Worm (Caenorhabditis elegans) whole organism, young adult: Measurements from ENCODE around the gene R02F2.6.
A peak's percentile ranks its signal among the peaks of the same experiment; 100 is the strongest.

Experiments
- B0035.1 ChIP-seq: sonication (generic microtip); optimal IDR thresholded peaks from 2 replicates; lab custom pipeline; 2016; ENCODE audit warnings: missing genetic modification characterization, mild to moderate bottlenecking, missing compliant biosample characterization, missing genotype, missing genetic modification reagents
- F23B12.7 ChIP-seq: sonication (generic microtip); optimal IDR thresholded peaks from 2 replicates; lab custom pipeline; 2017; ENCODE audit warnings: missing genetic modification characterization, mild to moderate bottlenecking, missing compliant biosample characterization, antibody characterized with exemption, moderate library complexity; ENCODE audit not compliant: insufficient read depth
- F33H1.4 ChIP-seq: fragments of 200-800 bp; sonication (Bioruptor generic); IDR thresholded peaks from 2 replicates; pipeline ENCODE4 v1.3.6; 2022; ENCODE audit warnings: missing genetic modification reagents, missing genetic modification characterization, missing compliant biosample characterization
- F37B4.10 ChIP-seq: fragments of 200-800 bp; sonication (Bioruptor generic); IDR thresholded peaks from 2 replicates; pipeline ENCODE4 v1.3.6; 2022; ENCODE audit warnings: missing genetic modification characterization, missing compliant biosample characterization
- F49E8.2 ChIP-seq: sonication (generic microtip); optimal IDR thresholded peaks from 3 replicates; lab custom pipeline; 2017; ENCODE audit warnings: missing genetic modification characterization, mild to moderate bottlenecking, missing compliant biosample characterization, antibody characterized with exemption, moderate library complexity; ENCODE audit not compliant: insufficient read depth
- K12H6.12 ChIP-seq: fragments of 200-800 bp; sonication (Bioruptor generic); optimal IDR thresholded peaks from 2 replicates; lab custom pipeline; 2018; ENCODE audit warnings: mild to moderate bottlenecking, missing genetic modification characterization, missing compliant biosample characterization
- Y53G8AR.9 ChIP-seq: fragments of 200-800 bp; sonication (Bioruptor generic); conservative IDR thresholded peaks from 2 replicates; pipeline ENCODE4 v1.3.6; 2022; ENCODE audit warnings: missing genetic modification reagents, missing genetic modification characterization, missing compliant biosample characterization
- Y67H2A.10 ChIP-seq: fragments of 200-800 bp; sonication (Bioruptor generic); conservative IDR thresholded peaks from 2 replicates; pipeline ENCODE4 v1.3.6; 2022; ENCODE audit warnings: missing genetic modification reagents, missing genetic modification characterization, missing compliant biosample characterization
- athp-1 ChIP-seq: sonication (generic microtip); optimal IDR thresholded peaks from 2 replicates; lab custom pipeline; 2017; ENCODE audit warnings: mild to moderate bottlenecking, missing genetic modification characterization, missing compliant biosample characterization
- attf-5 ChIP-seq: fragments of 200-800 bp; sonication (Bioruptor generic); optimal IDR thresholded peaks from 2 replicates; lab custom pipeline; 2018; ENCODE audit warnings: mild to moderate bottlenecking, missing genetic modification characterization, missing compliant biosample characterization
- attf-6 ChIP-seq: fragments of 200-800 bp; sonication (Bioruptor generic); IDR thresholded peaks from 2 replicates; pipeline ENCODE4 v1.3.6; 2022; ENCODE audit warnings: missing genetic modification reagents, missing genetic modification characterization, missing compliant biosample characterization
- ccch-3 ChIP-seq: fragments of 200-800 bp; sonication (Bioruptor generic); optimal IDR thresholded peaks from 2 replicates; lab custom pipeline; 2018; ENCODE audit warnings: mild to moderate bottlenecking, missing genetic modification characterization, missing compliant biosample characterization
- cebp-1 ChIP-seq, 2 experiments: fragments of 200-800 bp in 1 of 2; sonication (Bioruptor generic) in 1 of 2; sonication (generic microtip) in 1 of 2; IDR thresholded peaks in 1 of 2; optimal IDR thresholded peaks in 1 of 2; 2 replicates each; pipeline versions ENCODE4 v1.3.6 to Lab custom; 2017 to 2022; ENCODE audit warnings: missing compliant biosample characterization in 2 of 2, missing genetic modification characterization in 2 of 2, mild to moderate bottlenecking in 1 of 2, missing genetic modification reagents in 1 of 2, moderate library complexity in 1 of 2
- die-1 ChIP-seq: sonication (generic microtip); optimal IDR thresholded peaks from 2 replicates; lab custom pipeline; 2016; ENCODE audit warnings: missing genotype, mild to moderate bottlenecking, missing genetic modification characterization, missing compliant biosample characterization
- dox-1 ChIP-seq: fragments of 200-800 bp; sonication (Bioruptor generic); IDR thresholded peaks from 2 replicates; pipeline ENCODE4 v1.3.6; 2022; ENCODE audit warnings: missing genetic modification reagents, missing genetic modification characterization, missing compliant biosample characterization
- dpff-1 ChIP-seq: sonication (generic microtip); optimal IDR thresholded peaks from 2 replicates; lab custom pipeline; 2017; ENCODE audit warnings: mild to moderate bottlenecking, missing genetic modification characterization, missing compliant biosample characterization
- dpl-1 ChIP-seq: fragments of 150-350 bp; optimal IDR thresholded peaks from 2 replicates; lab custom pipeline; 2014; ENCODE audit warnings: missing biosample characterization, missing genetic modification reagents, missing genetic modification characterization
- egl-44 ChIP-seq: fragments of 200-800 bp; sonication (Bioruptor generic); IDR thresholded peaks from 2 replicates; pipeline ENCODE4 v1.3.6; 2022; ENCODE audit warnings: missing genetic modification reagents, missing genetic modification characterization, missing compliant biosample characterization
- ets-4 ChIP-seq: fragments of 200-800 bp; sonication (Bioruptor generic); optimal IDR thresholded peaks from 2 replicates; lab custom pipeline; 2018; ENCODE audit warnings: mild to moderate bottlenecking, missing genetic modification characterization, missing compliant biosample characterization
- fkh-3 ChIP-seq: sonication (generic microtip); optimal IDR thresholded peaks from 2 replicates; lab custom pipeline; 2016; ENCODE audit warnings: mild to moderate bottlenecking, missing genetic modification characterization, missing compliant biosample characterization
- hmg-1.2 ChIP-seq: fragments of 200-800 bp; sonication (Bioruptor generic); IDR thresholded peaks from 2 replicates; pipeline ENCODE4 v1.3.6; 2022; ENCODE audit warnings: missing genetic modification reagents, missing genetic modification characterization, missing compliant biosample characterization
- lin-26 ChIP-seq: fragments of 200-800 bp; sonication (Bioruptor generic); IDR thresholded peaks from 2 replicates; pipeline ENCODE4 v1.3.6; 2022; ENCODE audit warnings: missing genetic modification reagents, missing genetic modification characterization, missing compliant biosample characterization
- lin-35 ChIP-seq, 3 experiments: fragments of 150-350 bp in 2 of 3; sonication (generic microtip) in 1 of 3; optimal IDR thresholded peaks; 2 replicates each; lab custom pipeline; 2014 to 2018; ENCODE audit warnings: missing biosample characterization in 3 of 3, missing genetic modification characterization in 3 of 3, missing genetic modification reagents in 3 of 3
- lin-54 ChIP-seq: fragments of 200-800 bp; sonication (Bioruptor generic); optimal IDR thresholded peaks from 2 replicates; lab custom pipeline; 2018; ENCODE audit warnings: mild to moderate bottlenecking, missing genetic modification characterization, missing compliant biosample characterization
- lsl-1 ChIP-seq: fragments of 200-800 bp; sonication (Bioruptor generic); optimal IDR thresholded peaks from 2 replicates; lab custom pipeline; 2018; ENCODE audit warnings: mild to moderate bottlenecking, missing genetic modification characterization, moderate library complexity, missing compliant biosample characterization
- madf-3 ChIP-seq: fragments of 200-800 bp; sonication (Bioruptor generic); IDR thresholded peaks from 2 replicates; pipeline ENCODE4 v1.3.6; 2022; ENCODE audit warnings: missing genetic modification reagents, missing genetic modification characterization, missing compliant biosample characterization
- madf-6 ChIP-seq: fragments of 200-800 bp; sonication (Bioruptor generic); IDR thresholded peaks from 2 replicates; pipeline ENCODE4 v1.3.6; 2022; ENCODE audit warnings: missing genetic modification reagents, missing genetic modification characterization, missing compliant biosample characterization
- mcd-1 ChIP-seq: fragments of 200-800 bp; sonication (Bioruptor generic); IDR thresholded peaks from 2 replicates; pipeline ENCODE4 v1.3.6; 2022; ENCODE audit warnings: missing genetic modification reagents, missing genetic modification characterization, missing compliant biosample characterization
- mxl-1 ChIP-seq: sonication (generic microtip); optimal IDR thresholded peaks from 2 replicates; lab custom pipeline; 2016; ENCODE audit warnings: missing genetic modification characterization, missing compliant biosample characterization
- nfya-1 ChIP-seq: sonication (generic microtip); optimal IDR thresholded peaks from 2 replicates; lab custom pipeline; 2017; ENCODE audit warnings: antibody characterized with exemption, missing compliant biosample characterization, missing genetic modification characterization, borderline replicate concordance; ENCODE audit not compliant: insufficient read depth
- sdz-38 ChIP-seq: sonication (generic microtip); optimal IDR thresholded peaks from 2 replicates; lab custom pipeline; 2016; ENCODE audit warnings: missing genotype, missing genetic modification characterization, missing compliant biosample characterization
- snpc-1.3 ChIP-seq: sonication (generic microtip); optimal IDR thresholded peaks from 2 replicates; lab custom pipeline; 2017; ENCODE audit warnings: missing genetic modification characterization, mild to moderate bottlenecking, missing compliant biosample characterization, antibody characterized with exemption, moderate library complexity, missing genotype, missing genetic modification reagents; ENCODE audit not compliant: insufficient read depth
- somi-1 ChIP-seq: fragments of 200-800 bp; sonication (Bioruptor generic); optimal IDR thresholded peaks from 2 replicates; lab custom pipeline; 2018; ENCODE audit warnings: mild to moderate bottlenecking, missing genetic modification characterization, missing compliant biosample characterization
- tbp1 ChIP-seq: fragments of 200-800 bp; sonication (Bioruptor generic); optimal IDR thresholded peaks from 2 replicates; lab custom pipeline; 2018; ENCODE audit warnings: mild to moderate bottlenecking, missing genetic modification characterization, missing compliant biosample characterization
- unc-130 ChIP-seq: sonication (generic microtip); optimal IDR thresholded peaks from 2 replicates; lab custom pipeline; 2016; ENCODE audit warnings: missing genetic modification reagents, missing genetic modification characterization, missing compliant biosample characterization

Gene R02F2.6

ce11 chrIII:5448177-5448576 lies 30.5 kb downstream of the R02F2.6 start, which contains the start of gene skpt-1 (continued):
- TF ChIP-seq sdz-38 (tag; lab: Kevin White, UChicago) (no peak), B0035.1 (tag; lab: Kevin White, UChicago) (no peak), Y53G8AR.9 (peak; percentile 87), F37B4.10 (no peak), dpff-1 (tag; lab: Kevin White, UChicago) (no peak), ets-4 (GFP tag; lab: Kevin White, UChicago) (no peak), hmg-1.2 (GFP tag; lab: Robert Waterston, UW) (peak; percentile 63), egl-44 (GFP tag; lab: Robert Waterston, UW) (no peak), F49E8.2 (tag; lab: Kevin White, UChicago) (peak; percentile 85), ccch-3 (no peak), madf-6 (GFP tag; lab: Robert Waterston, UW) (peak; percentile 99), die-1 (tag; lab: Kevin White, UChicago) (no peak), nfya-1 (tag; lab: Kevin White, UChicago) (no peak), fkh-3 (tag; lab: Kevin White, UChicago) (no peak), snpc-1.3 (tag; lab: Kevin White, UChicago) (peak; percentile 1), mxl-1 (no peak), lin-35 (GFP tag; optimal IDR thresholded peaks at IDR 0.05; lab: Kevin White, UChicago) (peak in 2 of 3 experiments; percentile 67 to 91), athp-1 (tag; lab: Kevin White, UChicago) (peak; percentile 58), somi-1 (GFP tag; lab: Kevin White, UChicago) (no peak), unc-130 (GFP tag; lab: Kevin White, UChicago) (peak; percentile 64), lin-26 (GFP tag; lab: Robert Waterston, UW) (no peak)

ce11 chrIII:5442711-5443253 lies 35.9 kb downstream of the R02F2.6 start, which contains the start of the genes T24G10.2 and disl-2:
T24G10.2 (minus strand) TSS chrIII:5442761.
disl-2 (plus strand) TSS chrIII:5443167.
- peak; percentile 86 for TF ChIP-seq lsl-1 (GFP tag; lab: Kevin White, UChicago)
- TF ChIP-seq attf-5 (GFP tag; lab: Kevin White, UChicago) = peak; percentile 76
- TF ChIP-seq lin-35 (GFP tag; optimal IDR thresholded peaks at IDR 0.05; lab: Kevin White, UChicago) = peak in 1 of 3 experiments; percentile 27
- peak; percentile 17 for TF ChIP-seq lin-54
- 0 out of 2 replicates have a peak, but pooled peaks have one; percentile 22 for TF ChIP-seq F33H1.4 (GFP tag; lab: Robert Waterston, UW)
- no peak for TF ChIP-seq mxl-1
- TF ChIP-seq cebp-1 (GFP tag; IDR thresholded peaks at IDR 0.05; lab: Robert Waterston, UW) = peak; percentile 81
- peak; percentile 92 for TF ChIP-seq cebp-1 (tag; optimal IDR thresholded peaks at IDR 0.05; lab: Kevin White, UChicago)
- TF ChIP-seq F23B12.7 (tag; lab: Kevin White, UChicago) = peak; percentile 25
- peak; percentile 15 for TF ChIP-seq K12H6.12 (tag; lab: Kevin White, UChicago)
- TF ChIP-seq dpl-1 (GFP tag; lab: Kevin White, UChicago) = peak; percentile 10
- no peak for TF ChIP-seq tbp1
- no peak for TF ChIP-seq mcd-1
- TF ChIP-seq dox-1 = 0 out of 2 replicates have a peak, but pooled peaks have one; percentile 16

ce11 chrIII:5440540-5440939 lies 38.2 kb downstream of the R02F2.6 start, which contains the start of gene W03A5.6:
W03A5.6 (minus strand) TSS chrIII:5440640.
- TF ChIP-seq attf-6 (GFP tag; lab: Robert Waterston, UW) = no peak
- TF ChIP-seq madf-3 (GFP tag; lab: Robert Waterston, UW) = no peak
- TF ChIP-seq Y67H2A.10 = no peak
